Worm (Caenorhabditis elegans) whole organism, L4/young adult: ENCODE measurements around the gene H43I07.4.

Source experiments
- W03F9.2 ChIP-seq: fragments of 150-350 bp; optimal IDR thresholded peaks from 2 replicates; lab custom pipeline; 2014; ENCODE audit warnings: missing biosample characterization, missing genetic modification characterization
- dao-5 ChIP-seq: sonication (generic microtip); optimal IDR thresholded peaks from 2 replicates; lab custom pipeline; 2016; ENCODE audit warnings: missing genotype, missing genetic modification characterization, moderate library complexity, missing compliant biosample characterization
- him-1 ChIP-seq: sonication (generic microtip); optimal IDR thresholded peaks from 2 replicates; lab custom pipeline; 2016; ENCODE audit warnings: missing genotype, missing genetic modification reagents, missing genetic modification characterization, missing compliant biosample characterization

The H43I07.4 gene

ce11 chrV:4194587-4195211 is 21.3 kb upstream of the H43I07.4 start, which contains the start of gene Y45G5AM.9:
Gene Y45G5AM.9, minus strand, starts transcription at chrV:4194637.
- TF ChIP-seq him-1 (tag; lab: Kevin White, UChicago) = peak; percentile 43
- no peak for TF ChIP-seq dao-5 (tag; lab: Kevin White, UChicago)
- no peak for TF ChIP-seq W03F9.2 (tag; lab: Kevin White, UChicago)

ce11 chrV:4195283-4195682 is 20.7 kb upstream of the H43I07.4 start, which contains the start of gene algn-5:
Gene algn-5, plus strand, starts transcription at chrV:4195577.
- TF ChIP-seq dao-5 (tag; lab: Kevin White, UChicago) = no peak
- TF ChIP-seq him-1 (tag; lab: Kevin White, UChicago) = no peak
- TF ChIP-seq W03F9.2 (tag; lab: Kevin White, UChicago) = no peak

ce11 chrV:4199185-4199584 is 16.8 kb upstream of the H43I07.4 start, which contains the start of gene rpac-40:
Gene rpac-40, plus strand, starts transcription at chrV:4199485.
- no peak for TF ChIP-seq him-1 (tag; lab: Kevin White, UChicago)
- no peak for TF ChIP-seq W03F9.2 (tag; lab: Kevin White, UChicago)
- no peak for TF ChIP-seq dao-5 (tag; lab: Kevin White, UChicago)

- TF ChIP-seq dao-5 (tag; lab: Kevin White, UChicago) = no peak
- no peak for TF ChIP-seq him-1 (tag; lab: Kevin White, UChicago)
- no peak for TF ChIP-seq W03F9.2 (tag; lab: Kevin White, UChicago)
These were observed 11.5 kb upstream of the H43I07.4 start, which contains the start of gene H43I07.1 for ce11 chrV:4204421-4204820. Gene H43I07.1, plus strand, starts transcription at chrV:4204721.

ce11 chrV:4211521-4211920 is 4.4 kb upstream of the H43I07.4 start:
- TF ChIP-seq dao-5 (tag; lab: Kevin White, UChicago) (no peak), him-1 (tag; lab: Kevin White, UChicago) (no peak), W03F9.2 (tag; lab: Kevin White, UChicago) (no peak)

ce11 chrV:4216902-4217301 is 946 bp downstream of the H43I07.4 start:
- TF ChIP-seq dao-5 (tag; lab: Kevin White, UChicago) = no peak
- no peak for TF ChIP-seq him-1 (tag; lab: Kevin White, UChicago)
- TF ChIP-seq W03F9.2 (tag; lab: Kevin White, UChicago) = no peak

- TF ChIP-seq W03F9.2 (tag; lab: Kevin White, UChicago) = no peak
- TF ChIP-seq him-1 (tag; lab: Kevin White, UChicago) = no peak
- TF ChIP-seq dao-5 (tag; lab: Kevin White, UChicago) = no peak
These were observed 2.3 kb downstream of the H43I07.4 start for ce11 chrV:4218268-4218667.

ce11 chrV:4219342-4219741 is 3.4 kb downstream of the H43I07.4 start, which contains the start of gene nlp-9:
Gene nlp-9, plus strand, starts transcription at chrV:4219642.
- TF ChIP-seq dao-5 (tag; lab: Kevin White, UChicago) (no peak), W03F9.2 (tag; lab: Kevin White, UChicago) (no peak), him-1 (tag; lab: Kevin White, UChicago) (no peak)

ce11 chrV:4236118-4236517 is 20.2 kb downstream of the H43I07.4 start, which contains the start of gene nlp-13:
Gene nlp-13, plus strand, starts transcription at chrV:4236418.
- TF ChIP-seq him-1 (tag; lab: Kevin White, UChicago) = no peak
- TF ChIP-seq dao-5 (tag; lab: Kevin White, UChicago) = no peak
- TF ChIP-seq W03F9.2 (tag; lab: Kevin White, UChicago) = no peak

ce11 chrV:4240292-4240691 is 24.3 kb downstream of the H43I07.4 start, which contains the start of gene srh-204:
Gene srh-204, minus strand, starts transcription at chrV:4240392.
- TF ChIP-seq him-1 (tag; lab: Kevin White, UChicago) (no peak), W03F9.2 (tag; lab: Kevin White, UChicago) (no peak), dao-5 (tag; lab: Kevin White, UChicago) (no peak)

- TF ChIP-seq W03F9.2 (tag; lab: Kevin White, UChicago) (no peak), dao-5 (tag; lab: Kevin White, UChicago) (no peak), him-1 (tag; lab: Kevin White, UChicago) (no peak)
These were observed 25.6 kb downstream of the H43I07.4 start for ce11 chrV:4241555-4241954.

- TF ChIP-seq dao-5 (tag; lab: Kevin White, UChicago) = no peak
- TF ChIP-seq him-1 (tag; lab: Kevin White, UChicago) = no peak
- TF ChIP-seq W03F9.2 (tag; lab: Kevin White, UChicago) = no peak
These were observed 26.5 kb downstream of the H43I07.4 start, which contains the start of gene srt-12 for ce11 chrV:4242431-4242830. Gene srt-12, minus strand, starts transcription at chrV:4242531.

- TF ChIP-seq W03F9.2 (tag; lab: Kevin White, UChicago) = no peak
- no peak for TF ChIP-seq him-1 (tag; lab: Kevin White, UChicago)
- TF ChIP-seq dao-5 (tag; lab: Kevin White, UChicago) = no peak
These were observed 32.4 kb downstream of the H43I07.4 start for ce11 chrV:4248359-4248758.

- TF ChIP-seq dao-5 (tag; lab: Kevin White, UChicago) = no peak
- no peak for TF ChIP-seq W03F9.2 (tag; lab: Kevin White, UChicago)
- no peak for TF ChIP-seq him-1 (tag; lab: Kevin White, UChicago)
These were observed 34.1 kb downstream of the H43I07.4 start, which contains the start of gene srt-13 for ce11 chrV:4250047-4250446. Gene srt-13, minus strand, starts transcription at chrV:4250147.
